Worm (Caenorhabditis elegans): ENCODE data around the gene lin-13.

Gene lin-13

DNA sequence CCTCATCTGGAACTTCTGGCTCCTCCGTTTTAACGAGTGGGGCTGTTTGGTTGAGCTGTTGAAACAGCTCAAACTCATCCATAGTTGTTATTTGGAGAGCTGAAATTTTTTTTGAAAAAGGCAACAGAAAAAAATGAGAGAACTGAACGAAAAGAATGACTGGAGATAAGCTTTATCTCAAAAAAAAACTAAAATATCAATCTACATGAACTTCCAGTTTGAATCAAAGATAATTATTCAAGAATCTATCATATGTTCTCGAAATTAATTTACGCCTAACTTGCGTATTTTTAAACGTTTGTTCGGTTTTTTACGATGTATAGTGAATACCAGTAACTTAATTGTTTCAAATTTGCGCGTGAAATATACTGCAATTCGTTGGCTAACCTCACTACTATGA is at the start of gene lin-13:
Gene lin-13, minus strand, starts transcription at position 101 of the 400 bp plus-strand sequence.
- TF ChIP-seq aly-2 (tag; optimal IDR thresholded peaks at IDR 0.05) (no peak), ztf-11 (tag; optimal IDR thresholded peaks at IDR 0.05) (no peak), ZK546.5 (tag; optimal IDR thresholded peaks at IDR 0.05) (no peak), pha-4 (tag; optimal IDR thresholded peaks at IDR 0.05) (no peak), nhr-77 (tag; optimal IDR thresholded peaks at IDR 0.05) (no peak)

DNA sequence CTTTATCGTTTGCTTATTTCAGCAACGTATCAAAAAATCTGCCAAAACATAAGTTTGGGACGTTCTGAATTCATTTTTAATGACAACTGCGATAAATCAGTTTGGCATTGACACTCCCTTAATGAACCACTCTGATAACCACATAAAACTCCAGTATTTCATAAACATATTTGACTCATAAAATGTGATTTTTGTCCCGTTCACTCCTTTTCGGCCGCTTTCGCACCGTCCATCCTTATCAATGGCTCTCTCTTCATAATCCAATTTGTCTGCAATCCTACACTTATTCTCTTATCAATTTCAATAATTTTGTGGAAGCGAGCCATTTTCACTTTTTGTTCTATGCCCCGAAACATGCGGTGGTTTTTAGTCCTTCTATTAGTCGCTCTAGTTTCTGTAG is 49.3 kb upstream of the lin-13 start, which contains the start of gene pcp-1:
Gene pcp-1, plus strand, starts transcription at position 342 of the 400 bp plus-strand sequence.
- TF ChIP-seq lin-39 (tag; optimal IDR thresholded peaks at IDR 0.05) (no peak), fos-1 (tag; optimal IDR thresholded peaks at IDR 0.05) (peak; percentile 55), pqm-1 (tag; optimal IDR thresholded peaks at IDR 0.05) (peak; percentile 99), tbx-2 (tag; optimal IDR thresholded peaks at IDR 0.05) (no peak), lin-15B (tag; optimal IDR thresholded peaks at IDR 0.05) (peak; percentile 34), pha-4 (tag; optimal IDR thresholded peaks at IDR 0.05) (peak; percentile 31), jun-1 (tag; optimal IDR thresholded peaks at IDR 0.05) (peak; percentile 67), elt-2 (tag; optimal IDR thresholded peaks at IDR 0.05) (peak; percentile 99)

DNA sequence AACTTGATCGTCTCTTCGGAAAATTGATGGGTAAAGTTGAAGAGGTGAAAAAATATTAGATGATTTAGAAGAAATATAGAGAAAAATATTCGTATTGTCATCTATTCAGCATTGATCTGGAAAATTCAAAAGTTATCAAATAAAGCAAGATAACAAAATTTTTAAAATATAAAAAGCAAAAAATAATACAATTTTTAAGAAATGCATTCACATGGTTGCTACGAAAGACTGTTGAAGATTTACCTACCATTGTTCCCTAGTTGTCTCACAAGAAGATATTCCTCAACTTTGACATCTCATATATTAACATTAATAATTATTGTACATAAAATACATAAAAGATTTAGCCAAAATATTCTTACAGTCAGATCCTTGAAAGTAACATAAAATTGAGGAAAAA is 45.1 kb upstream of the lin-13 start, which contains the start of gene cdh-3:
Gene cdh-3, minus strand, starts transcription at position 101 of the 400 bp plus-strand sequence.
- no peak for TF ChIP-seq egl-5 (tag; optimal IDR thresholded peaks at IDR 0.05)
- TF ChIP-seq snpc-4 (tag; optimal IDR thresholded peaks at IDR 0.05) = no peak

DNA sequence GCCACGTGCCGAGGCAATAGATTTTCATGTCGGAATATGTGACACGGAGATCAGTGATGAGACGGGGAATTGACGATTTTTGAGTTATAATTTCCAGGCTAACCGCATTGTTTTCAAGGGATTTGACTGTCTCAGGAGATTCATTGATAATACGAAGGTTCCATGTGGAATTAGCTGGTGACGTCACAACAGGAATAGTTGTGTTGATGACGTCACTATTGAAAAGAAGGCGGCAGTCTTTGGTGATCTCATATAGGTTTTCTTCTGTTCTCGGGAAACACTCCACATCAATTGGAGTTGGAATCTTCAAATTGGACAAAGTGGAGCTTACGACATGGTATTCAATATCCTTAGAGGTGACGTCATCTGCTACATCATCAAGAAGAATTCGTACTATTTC is 33.9 kb upstream of the lin-13 start:
- TF ChIP-seq egl-5 (tag; optimal IDR thresholded peaks at IDR 0.05) = no peak
- no peak for TF ChIP-seq lsy-12 (tag; optimal IDR thresholded peaks at IDR 0.05)
- TF ChIP-seq daf-12 (tag; optimal IDR thresholded peaks at IDR 0.05) = no peak
- no peak for TF ChIP-seq pqm-1 (tag; optimal IDR thresholded peaks at IDR 0.05)
- no peak for TF ChIP-seq fkh-2 (tag; optimal IDR thresholded peaks at IDR 0.05)
- no peak for TF ChIP-seq lin-39 (tag; optimal IDR thresholded peaks at IDR 0.05)
- no peak for TF ChIP-seq sea-2 (GFP tag; optimal IDR thresholded peaks at IDR 0.05)
- TF ChIP-seq nhr-12 (tag; optimal IDR thresholded peaks at IDR 0.05) = no peak
- TF ChIP-seq zag-1 (tag; optimal IDR thresholded peaks at IDR 0.05) = no peak
- no peak for TF ChIP-seq elt-2 (tag; optimal IDR thresholded peaks at IDR 0.05)

DNA sequence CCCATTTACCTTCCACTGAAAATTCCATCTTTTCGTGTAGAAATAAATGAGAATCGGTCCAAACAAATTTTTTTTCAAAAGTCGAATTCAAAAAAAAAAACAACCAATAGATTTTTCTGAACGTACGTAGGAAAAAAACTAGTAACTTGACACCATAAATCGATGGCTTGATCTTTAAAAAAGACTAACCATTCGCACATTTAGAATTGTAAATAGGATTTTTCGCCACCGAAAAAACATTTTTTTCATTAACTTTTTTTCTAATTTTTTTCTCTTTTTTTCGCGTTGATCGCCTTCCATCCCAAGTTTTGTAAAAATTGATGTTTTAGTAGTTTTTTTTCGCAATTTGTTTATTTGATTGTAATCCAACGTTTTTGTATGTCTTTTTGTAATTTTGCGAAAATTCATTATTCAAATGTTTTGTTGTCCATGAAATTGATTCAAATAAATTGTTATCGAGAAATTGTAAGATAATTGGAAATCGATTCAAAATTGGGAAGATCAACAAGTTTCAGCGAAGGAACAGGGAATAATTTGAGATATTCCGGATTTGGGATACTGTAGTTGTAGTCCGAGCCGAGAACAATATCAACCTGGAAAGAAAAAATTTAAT is 28.5 kb upstream of the lin-13 start:
- peak; percentile 3 for TF ChIP-seq lsy-12 (tag; optimal IDR thresholded peaks at IDR 0.05)
- TF ChIP-seq nhr-237 (tag; optimal IDR thresholded peaks at IDR 0.05) = no peak
- TF ChIP-seq ztf-4 (tag; optimal IDR thresholded peaks at IDR 0.05) = peak; percentile 40
- no peak for TF ChIP-seq fkh-10 (GFP tag; optimal IDR thresholded peaks at IDR 0.05)
- no peak for TF ChIP-seq zag-1 (tag; optimal IDR thresholded peaks at IDR 0.05)
- TF ChIP-seq ama-1 (optimal IDR thresholded peaks at IDR 0.05) = peak; percentile 40
- no peak for TF ChIP-seq tbx-2 (tag; optimal IDR thresholded peaks at IDR 0.05)
- TF ChIP-seq nhr-76 (tag; optimal IDR thresholded peaks at IDR 0.05) = no peak
- TF ChIP-seq jun-1 (tag; optimal IDR thresholded peaks at IDR 0.05) = peak; percentile 31

DNA sequence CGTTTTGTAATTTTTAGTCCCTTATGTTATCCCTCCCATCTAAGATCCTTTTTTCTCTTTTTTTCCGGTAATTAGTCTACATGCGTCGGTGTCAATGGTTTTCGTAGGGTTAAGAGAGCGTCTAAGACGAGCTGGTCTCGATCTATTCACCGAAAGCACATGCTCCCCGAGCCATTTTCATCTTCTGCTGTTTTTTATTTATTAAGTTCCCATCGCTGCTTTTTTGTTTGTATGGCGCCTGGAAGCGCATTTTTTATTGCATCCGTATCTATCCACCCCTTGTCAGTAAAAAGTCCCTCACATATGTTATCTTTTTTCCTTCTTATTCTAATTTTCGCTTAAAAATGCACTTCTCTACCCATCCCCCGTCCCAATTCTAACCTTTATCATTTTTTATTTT is 27.5 kb upstream of the lin-13 start:
- TF ChIP-seq tbx-2 (tag; optimal IDR thresholded peaks at IDR 0.05) (no peak), aly-2 (tag; optimal IDR thresholded peaks at IDR 0.05) (no peak), nhr-11 (tag; optimal IDR thresholded peaks at IDR 0.05) (no peak), sea-2 (GFP tag; optimal IDR thresholded peaks at IDR 0.05) (no peak), elt-3 (tag; optimal IDR thresholded peaks at IDR 0.05) (no peak), ama-1 (optimal IDR thresholded peaks at IDR 0.05) (no peak), ceh-28 (tag; optimal IDR thresholded peaks at IDR 0.05) (no peak), lin-39 (tag; optimal IDR thresholded peaks at IDR 0.05) (no peak), elt-2 (tag; optimal IDR thresholded peaks at IDR 0.05) (no peak), fos-1 (tag; optimal IDR thresholded peaks at IDR 0.05) (no peak), ztf-11 (tag; optimal IDR thresholded peaks at IDR 0.05) (no peak), hmg-11 (tag; optimal IDR thresholded peaks at IDR 0.05) (no peak), ZK546.5 (tag; optimal IDR thresholded peaks at IDR 0.05) (no peak), nhr-76 (tag; optimal IDR thresholded peaks at IDR 0.05) (no peak), daf-12 (tag; optimal IDR thresholded peaks at IDR 0.05) (no peak)

DNA sequence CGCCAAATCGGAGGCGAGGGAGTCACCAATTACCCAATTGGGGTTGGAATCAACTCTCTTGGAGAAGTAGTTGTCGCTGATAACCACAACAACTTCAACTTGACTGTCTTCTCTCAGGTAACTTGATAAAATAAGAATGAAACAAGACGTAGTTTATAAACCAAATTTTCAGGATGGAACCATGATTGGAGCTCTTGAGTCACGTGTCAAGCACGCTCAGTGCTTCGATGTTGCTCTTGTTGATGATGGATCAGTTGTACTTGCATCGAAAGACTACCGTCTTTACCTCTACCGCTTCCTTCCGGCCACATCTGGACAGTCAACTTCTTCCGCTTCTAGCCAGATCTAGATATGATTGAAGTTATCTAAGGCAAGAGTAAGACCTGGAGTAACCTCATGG is 26.7 kb upstream of the lin-13 start:
- TF ChIP-seq unc-39 (tag; optimal IDR thresholded peaks at IDR 0.05) (no peak), egl-5 (tag; optimal IDR thresholded peaks at IDR 0.05) (no peak), jun-1 (tag; optimal IDR thresholded peaks at IDR 0.05) (no peak), daf-12 (tag; optimal IDR thresholded peaks at IDR 0.05) (no peak), tbx-2 (tag; optimal IDR thresholded peaks at IDR 0.05) (no peak), nhr-28 (tag; optimal IDR thresholded peaks at IDR 0.05) (no peak), pqm-1 (tag; optimal IDR thresholded peaks at IDR 0.05) (no peak), sea-2 (GFP tag; optimal IDR thresholded peaks at IDR 0.05) (no peak), pha-4 (tag; optimal IDR thresholded peaks at IDR 0.05) (no peak), elt-1 (tag; optimal IDR thresholded peaks at IDR 0.05) (no peak)
